Worm (Caenorhabditis elegans): ENCODE measurements around the gene F28B12.6.

DNA sequence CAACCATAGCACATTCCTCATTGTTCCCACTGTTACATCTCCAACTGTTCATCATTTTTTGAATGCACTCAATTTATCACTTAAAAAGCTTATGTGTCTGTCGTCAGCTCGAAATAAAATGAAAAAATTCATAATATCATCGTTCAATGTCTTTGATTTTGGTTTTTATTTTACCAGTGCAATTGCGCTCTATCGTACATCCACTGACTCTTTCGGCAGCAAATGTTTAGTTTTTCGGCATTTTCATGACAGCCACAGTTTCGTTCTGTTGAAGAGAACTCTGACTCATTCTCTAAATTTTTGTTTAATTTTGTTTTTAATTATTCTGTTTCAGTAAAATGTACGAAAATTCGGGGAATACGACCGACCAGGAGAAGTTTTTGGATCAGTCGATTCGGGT is 33.2 kb upstream of the F28B12.6 start, which contains the start of gene vps-35:
- TF ChIP-seq ceh-91 (GFP tag; IDR thresholded peaks at IDR 0.05) (no peak), F23B12.7 (tag; optimal IDR thresholded peaks at IDR 0.05; ENCODE audit: insufficient read depth) (peak; percentile 81), nfyb-1 (GFP tag; IDR thresholded peaks at IDR 0.05) (no peak), Y67H2A.10 (GFP tag; conservative IDR thresholded peaks at IDR 0.05) (no peak), hsf-1 (GFP tag; IDR thresholded peaks at IDR 0.05) (no peak), nhr-90 (tag; optimal IDR thresholded peaks at IDR 0.05) (no peak), him-1 (tag; optimal IDR thresholded peaks at IDR 0.05) (no peak), T26A5.8 (tag; optimal IDR thresholded peaks at IDR 0.05) (no peak), ama-1 (optimal IDR thresholded peaks at IDR 0.05) (no peak), ama-1 (GFP tag; optimal IDR thresholded peaks at IDR 0.05) (no peak), atf-7 (tag; optimal IDR thresholded peaks at IDR 0.05) (no peak), snpc-4 (GFP tag; optimal IDR thresholded peaks at IDR 0.05) (no peak), snpc-4 (tag; optimal IDR thresholded peaks at IDR 0.05) (no peak), madf-10 (tag; optimal IDR thresholded peaks at IDR 0.05) (no peak), somi-1 (GFP tag; optimal IDR thresholded peaks at IDR 0.05) (no peak)

All from whole organism, young adult.